Worm (Caenorhabditis elegans) whole organism, L4 larva: Measurements from ENCODE around the gene Y119D3B.12.

ENCODE experiments used
- F26F4.8 ChIP-seq: fragments of 200-800 bp; sonication (Bioruptor generic); conservative IDR thresholded peaks from 2 replicates; pipeline ENCODE4 v1.3.6; 2022; ENCODE audit warnings: missing genetic modification characterization, missing compliant biosample characterization
- F37D6.2 ChIP-seq: sonication (generic microtip); optimal IDR thresholded peaks from 2 replicates; lab custom pipeline; 2016; ENCODE audit warnings: mild to moderate bottlenecking, missing genetic modification characterization, missing compliant biosample characterization
- F44E2.7 ChIP-seq: fragments of 200-800 bp; sonication (Bioruptor generic); IDR thresholded peaks from 2 replicates; pipeline ENCODE4 v2.1.2; 2022; ENCODE audit warnings: missing genetic modification characterization, missing compliant biosample characterization
- T26A8.4 ChIP-seq: fragments of 200-800 bp; sonication (Bioruptor generic); IDR thresholded peaks from 2 replicates; pipeline ENCODE4 v1.3.6; 2022; ENCODE audit warnings: missing genetic modification characterization, missing compliant biosample characterization
- Y48G9A.11 ChIP-seq: fragments of 200-800 bp; sonication (Bioruptor generic); IDR thresholded peaks from 2 replicates; pipeline ENCODE4 v1.3.6; 2022; ENCODE audit warnings: missing genetic modification reagents, missing genetic modification characterization, missing compliant biosample characterization
- aha-1 ChIP-seq: fragments of 150-350 bp; peaks from one replicate; lab custom pipeline; 2014; ENCODE audit warnings: missing biosample characterization, missing genetic modification characterization
- ama-1 ChIP-seq: fragments of 150-350 bp; optimal IDR thresholded peaks from 2 replicates; lab custom pipeline; 2014; ENCODE audit warnings: inconsistent platforms, mixed read lengths
- arid-1 ChIP-seq: fragments of 200-800 bp; sonication (Bioruptor generic); conservative IDR thresholded peaks from 2 replicates; pipeline ENCODE4 v1.3.6; 2022; ENCODE audit warnings: missing genetic modification reagents, missing genetic modification characterization, missing compliant biosample characterization
- ceh-20 ChIP-seq: fragments of 200-800 bp; sonication (Bioruptor generic); IDR thresholded peaks from 2 replicates; pipeline ENCODE4 v1.3.6; 2022; ENCODE audit warnings: missing genetic modification reagents, missing genetic modification characterization, missing compliant biosample characterization
- ceh-32 ChIP-seq: sonication (generic microtip); optimal IDR thresholded peaks from 2 replicates; lab custom pipeline; 2016; ENCODE audit warnings: mild to moderate bottlenecking, missing genetic modification characterization, missing compliant biosample characterization; ENCODE audit not compliant: poor library complexity
- ctbp-1 ChIP-seq: fragments of 200-800 bp; sonication (Bioruptor generic); IDR thresholded peaks from 2 replicates; pipeline ENCODE4 v1.3.6; 2022; ENCODE audit warnings: missing genetic modification reagents, missing genetic modification characterization, missing compliant biosample characterization
- daf-16 ChIP-seq, 3 experiments: sonication (generic microtip); optimal IDR thresholded peaks; 2 replicates each; lab custom pipeline; 2016 to 2017; ENCODE audit warnings: missing genetic modification characterization in 3 of 3, missing genetic modification reagents in 3 of 3, mild to moderate bottlenecking in 2 of 3, missing compliant biosample characterization in 2 of 3, missing biosample characterization in 1 of 3, moderate library complexity in 1 of 3
- daf-19 ChIP-seq: fragments of 200-800 bp; sonication (Bioruptor generic); conservative IDR thresholded peaks from 2 replicates; pipeline ENCODE4 v1.3.6; 2022; ENCODE audit warnings: missing genetic modification characterization, missing compliant biosample characterization
- daf-8 ChIP-seq: fragments of 200-800 bp; sonication (Bioruptor generic); IDR thresholded peaks from 2 replicates; pipeline ENCODE4 v1.3.6; 2022; ENCODE audit warnings: missing genetic modification characterization, missing compliant biosample characterization
- dmd-6 ChIP-seq: fragments of 200-800 bp; sonication (Bioruptor generic); IDR thresholded peaks from 2 replicates; pipeline ENCODE4 v1.3.6; 2022; ENCODE audit warnings: missing genetic modification reagents, missing genetic modification characterization, missing compliant biosample characterization
- dpl-1 ChIP-seq: fragments of 150-350 bp; optimal IDR thresholded peaks from 2 replicates; lab custom pipeline; 2014; ENCODE audit warnings: missing biosample characterization, missing genetic modification reagents, missing genetic modification characterization
- duxl-1 ChIP-seq: sonication (generic microtip); optimal IDR thresholded peaks from 2 replicates; lab custom pipeline; 2016; ENCODE audit warnings: mild to moderate bottlenecking, missing genetic modification characterization, moderate library complexity, missing compliant biosample characterization; ENCODE audit not compliant: poor library complexity
- dve-1 ChIP-seq: sonication (generic microtip); optimal IDR thresholded peaks from 2 replicates; lab custom pipeline; 2017; ENCODE audit warnings: antibody characterized with exemption, mild to moderate bottlenecking, missing genetic modification characterization, missing compliant biosample characterization; ENCODE audit not compliant: insufficient read depth
- egl-27 ChIP-seq: sonication (generic microtip); optimal IDR thresholded peaks from 3 replicates; lab custom pipeline; 2017; ENCODE audit warnings: missing biosample characterization, missing genetic modification reagents, missing genetic modification characterization
- egl-43 ChIP-seq: fragments of 200-800 bp; sonication (Bioruptor generic); IDR thresholded peaks from 2 replicates; pipeline ENCODE4 v1.3.6; 2022; ENCODE audit warnings: missing genetic modification reagents, missing genetic modification characterization, missing compliant biosample characterization
- fkh-10 ChIP-seq: fragments of 150-350 bp; optimal IDR thresholded peaks from 2 replicates; lab custom pipeline; 2014; ENCODE audit warnings: missing biosample characterization, missing genetic modification reagents, missing genetic modification characterization
- hif-1 ChIP-seq, 2 experiments: sonication (generic microtip); optimal IDR thresholded peaks; 2 replicates each; lab custom pipeline; 2016 to 2017; ENCODE audit warnings: missing compliant biosample characterization in 2 of 2, missing genetic modification characterization in 2 of 2, missing genetic modification reagents in 2 of 2, missing genotype in 2 of 2, mild to moderate bottlenecking in 1 of 2
- hlh-11 ChIP-seq: fragments of 200-800 bp; sonication (Bioruptor generic); optimal IDR thresholded peaks from 2 replicates; lab custom pipeline; 2018; ENCODE audit warnings: mild to moderate bottlenecking, missing genetic modification characterization, missing compliant biosample characterization
- hlh-30 ChIP-seq: sonication (generic microtip); optimal IDR thresholded peaks from 2 replicates; lab custom pipeline; 2017; ENCODE audit warnings: antibody characterized with exemption, mild to moderate bottlenecking, missing genetic modification characterization, missing compliant biosample characterization; ENCODE audit not compliant: insufficient read depth
- hmg-1.1 ChIP-seq: fragments of 200-800 bp; sonication (Bioruptor generic); IDR thresholded peaks from 2 replicates; pipeline ENCODE4 v1.3.6; 2022; ENCODE audit warnings: missing genetic modification reagents, missing genetic modification characterization, missing compliant biosample characterization
- jun-1 ChIP-seq: fragments of 150-350 bp; optimal IDR thresholded peaks from 2 replicates; lab custom pipeline; 2014; ENCODE audit warnings: missing biosample characterization, missing genetic modification reagents, missing genetic modification characterization
- lin-13 ChIP-seq: fragments of 150-350 bp; optimal IDR thresholded peaks from 2 replicates; lab custom pipeline; 2014; ENCODE audit warnings: missing biosample characterization, missing genetic modification reagents, missing genetic modification characterization
- lin-15B ChIP-seq: fragments of 150-350 bp; sonication (generic microtip); optimal IDR thresholded peaks from 3 replicates; lab custom pipeline; 2014; ENCODE audit warnings: missing biosample characterization, missing genetic modification characterization
- lin-38 ChIP-seq: fragments of 200-800 bp; sonication (Bioruptor generic); IDR thresholded peaks from 2 replicates; pipeline ENCODE4 v1.3.6; 2022; ENCODE audit warnings: missing genetic modification reagents, missing genetic modification characterization, missing compliant biosample characterization
- lsy-2 ChIP-seq, 2 experiments: fragments of 150-350 bp in 1 of 2; sonication (generic microtip) in 1 of 2; optimal IDR thresholded peaks; 2 replicates each; lab custom pipeline; 2014 to 2017; ENCODE audit warnings: missing biosample characterization in 2 of 2, missing genetic modification characterization in 2 of 2
- mep-1 ChIP-seq: fragments of 150-350 bp; sonication (generic microtip); optimal IDR thresholded peaks from 3 replicates; lab custom pipeline; 2014; ENCODE audit warnings: missing biosample characterization, missing genetic modification characterization
- mes-2 ChIP-seq: sonication (generic microtip); optimal IDR thresholded peaks from 2 replicates; lab custom pipeline; 2016; ENCODE audit warnings: missing genotype, mild to moderate bottlenecking, missing genetic modification characterization, missing compliant biosample characterization; ENCODE audit not compliant: poor library complexity, severe bottlenecking
- nhr-102 ChIP-seq: sonication (generic microtip); optimal IDR thresholded peaks from 2 replicates; lab custom pipeline; 2016; ENCODE audit warnings: mild to moderate bottlenecking, missing genetic modification characterization, moderate library complexity, missing compliant biosample characterization
- nhr-11 ChIP-seq: fragments of 150-350 bp; optimal IDR thresholded peaks from 2 replicates; lab custom pipeline; 2014; ENCODE audit warnings: missing biosample characterization, missing genetic modification characterization
- nhr-28 ChIP-seq: fragments of 150-350 bp; optimal IDR thresholded peaks from 2 replicates; lab custom pipeline; 2014; ENCODE audit warnings: missing biosample characterization, missing genetic modification characterization
- nhr-48 ChIP-seq: sonication (generic microtip); optimal IDR thresholded peaks from 2 replicates; lab custom pipeline; 2016; ENCODE audit warnings: mild to moderate bottlenecking, missing genetic modification characterization, missing compliant biosample characterization
- nhr-6 ChIP-seq: fragments of 150-350 bp; optimal IDR thresholded peaks from 2 replicates; lab custom pipeline; 2014; ENCODE audit warnings: missing biosample characterization, missing genetic modification characterization
- nhr-76 ChIP-seq: fragments of 150-350 bp; optimal IDR thresholded peaks from 2 replicates; lab custom pipeline; 2014; ENCODE audit warnings: missing biosample characterization, missing genetic modification characterization
- nhr-77 ChIP-seq: fragments of 150-350 bp; optimal IDR thresholded peaks from 2 replicates; lab custom pipeline; 2014; ENCODE audit warnings: missing biosample characterization, missing genetic modification characterization
- pha-4 ChIP-seq, 2 experiments: fragments of 150-350 bp in 1 of 2; fragments of 200-800 bp in 1 of 2; sonication (Bioruptor generic) in 1 of 2; IDR thresholded peaks in 1 of 2; optimal IDR thresholded peaks in 1 of 2; 2 replicates each; pipeline versions ENCODE4 v1.3.6 to Lab custom; 2014 to 2022; ENCODE audit warnings: missing genetic modification characterization in 2 of 2, missing genetic modification reagents in 2 of 2, missing biosample characterization in 1 of 2, missing compliant biosample characterization in 1 of 2
- php-3 ChIP-seq: fragments of 200-800 bp; sonication (Bioruptor generic); IDR thresholded peaks from 2 replicates; pipeline ENCODE4 v1.3.6; 2022; ENCODE audit warnings: missing genetic modification reagents, missing genetic modification characterization, missing compliant biosample characterization
- rbr-2 ChIP-seq: sonication (generic microtip); optimal IDR thresholded peaks from 2 replicates; lab custom pipeline; 2016; ENCODE audit warnings: missing genotype, missing genetic modification characterization, missing compliant biosample characterization
- spr-1 ChIP-seq: sonication (generic microtip); optimal IDR thresholded peaks from 2 replicates; lab custom pipeline; 2016; ENCODE audit warnings: mild to moderate bottlenecking, missing genetic modification characterization, missing compliant biosample characterization
- tra-1 ChIP-seq: fragments of 200-800 bp; sonication (Bioruptor generic); IDR thresholded peaks from 2 replicates; pipeline ENCODE4 v1.3.6; 2022; ENCODE audit warnings: missing genetic modification reagents, missing genetic modification characterization, missing compliant biosample characterization
- unc-62 ChIP-seq, 3 experiments: fragments of 150-350 bp in 1 of 3; sonication (generic microtip); optimal IDR thresholded peaks in 2 of 3; peaks in 1 of 3; 1 replicate in 1 of 3; 2 replicates in 2 of 3; lab custom pipeline; 2014 to 2017; ENCODE audit warnings: missing biosample characterization in 3 of 3, missing genetic modification characterization in 3 of 3, missing genetic modification reagents in 3 of 3, missing genotype in 1 of 3
- zfp-3 ChIP-seq: fragments of 200-800 bp; sonication (Bioruptor generic); conservative IDR thresholded peaks from 2 replicates; pipeline ENCODE4 v1.3.6; 2022; ENCODE audit warnings: missing genetic modification reagents, missing genetic modification characterization, missing compliant biosample characterization
- zip-2 ChIP-seq: fragments of 150-350 bp; optimal IDR thresholded peaks from 2 replicates; lab custom pipeline; 2014; ENCODE audit warnings: missing biosample characterization, missing genetic modification characterization

Gene Y119D3B.12

ce11 chrIII:1201958-1202596 is at the start of gene Y119D3B.12, which contains the start of gene mrpl-45:
TSS of gene Y119D3B.12 (plus strand) at chrIII:1202546.
TSS of gene mrpl-45 (minus strand) at chrIII:1202008.
- TF ChIP-seq F37D6.2: peak; percentile 42
- peak; percentile 80 for TF ChIP-seq dve-1 (tag; lab: Kevin White, UChicago)
- peak; percentile 66 for TF ChIP-seq nhr-77 (tag; lab: Kevin White, UChicago)
- peak; percentile 65 for TF ChIP-seq hmg-1.1 (GFP tag; lab: Robert Waterston, UW)
- peak; percentile 36; the same call in 1 of the 2 replicates for TF ChIP-seq pha-4 (GFP tag; IDR thresholded peaks at IDR 0.05; lab: Robert Waterston, UW)
- TF ChIP-seq pha-4 (tag; optimal IDR thresholded peaks at IDR 0.05; lab: Kevin White, UChicago): no peak
- TF ChIP-seq mep-1 (tag; lab: Kevin White, UChicago): peak; percentile 72
- no peak for TF ChIP-seq daf-19 (GFP tag; lab: Robert Waterston, UW)
- peak; percentile 51 for TF ChIP-seq duxl-1
- peak; percentile 29; the same call in 1 of the 2 replicates for TF ChIP-seq ctbp-1 (GFP tag; lab: Robert Waterston, UW)
- peak; percentile 81 for TF ChIP-seq hlh-30
- peak; percentile 66 for TF ChIP-seq arid-1 (GFP tag; lab: Robert Waterston, UW)
- TF ChIP-seq lin-15B (tag; lab: Kevin White, UChicago): peak; percentile 36
- TF ChIP-seq nhr-6 (tag; lab: Kevin White, UChicago): peak; percentile 70
- 0 out of 2 replicates have a peak, but pooled peaks have one; percentile 45 for TF ChIP-seq T26A8.4 (GFP tag; lab: Robert Waterston, UW)
- peak; percentile 16 for TF ChIP-seq jun-1 (tag; lab: Kevin White, UChicago)
- TF ChIP-seq unc-62 (GFP tag; optimal IDR thresholded peaks at IDR 0.05 in 1 of 2; lab: Kevin White, UChicago): peak in 1 of 2 experiments; percentile 86
- TF ChIP-seq unc-62 (tag; optimal IDR thresholded peaks at IDR 0.05; lab: Kevin White, UChicago): no peak
- no peak for TF ChIP-seq zfp-3 (GFP tag; lab: Robert Waterston, UW)
- TF ChIP-seq aha-1 (tag; lab: Kevin White, UChicago): peak; percentile 38
- no peak for TF ChIP-seq egl-27
- no peak for TF ChIP-seq Y48G9A.11 (GFP tag; lab: Robert Waterston, UW)
- TF ChIP-seq hlh-11: peak; percentile 54
- peak; percentile 2 for TF ChIP-seq ama-1
- TF ChIP-seq lin-13 (GFP tag; lab: Kevin White, UChicago): peak; percentile 58
- no peak for TF ChIP-seq daf-16 (GFP tag; optimal IDR thresholded peaks at IDR 0.05; lab: Kevin White, UChicago)
- TF ChIP-seq daf-16 (tag; optimal IDR thresholded peaks at IDR 0.05; lab: Kevin White, UChicago): peak; percentile 25
- peak; percentile 18 for TF ChIP-seq fkh-10 (GFP tag; lab: Kevin White, UChicago)
- TF ChIP-seq dpl-1 (GFP tag; lab: Kevin White, UChicago): peak; percentile 81
- TF ChIP-seq hif-1 (tag; optimal IDR thresholded peaks at IDR 0.05; lab: Kevin White, UChicago): peak in 1 of 2 experiments; percentile 55
- no peak for TF ChIP-seq F26F4.8 (GFP tag; lab: Robert Waterston, UW)
- 0 out of 2 replicates have a peak, but pooled peaks have one; percentile 38 for TF ChIP-seq php-3 (GFP tag; lab: Robert Waterston, UW)
- TF ChIP-seq lsy-2 (tag; optimal IDR thresholded peaks at IDR 0.05; lab: Kevin White, UChicago): peak in 1 of 2 experiments; percentile 88
- peak; percentile 88 for TF ChIP-seq mes-2 (tag; lab: Kevin White, UChicago)
- no peak for TF ChIP-seq F44E2.7 (GFP tag; lab: Robert Waterston, UW)
- no peak for TF ChIP-seq egl-43
- TF ChIP-seq nhr-48: no peak
- peak; percentile 99 for TF ChIP-seq lin-38 (GFP tag; lab: Robert Waterston, UW)
- no peak for TF ChIP-seq daf-8 (GFP tag; lab: Robert Waterston, UW)
- peak; percentile 44; the same call in 1 of the 2 replicates for TF ChIP-seq tra-1 (GFP tag; lab: Robert Waterston, UW)
- TF ChIP-seq ceh-32: no peak
- TF ChIP-seq spr-1 (tag; lab: Kevin White, UChicago): peak; percentile 9
- TF ChIP-seq zip-2 (tag; lab: Kevin White, UChicago): peak; percentile 1
- 0 out of 2 replicates have a peak, but pooled peaks have one; percentile 33 for TF ChIP-seq dmd-6
- TF ChIP-seq nhr-28: peak; percentile 41
- TF ChIP-seq nhr-11 (tag; lab: Kevin White, UChicago): peak; percentile 22
- TF ChIP-seq ceh-20 (GFP tag; lab: Robert Waterston, UW): 0 out of 2 replicates have a peak, but pooled peaks have one; percentile 18
- peak; percentile 54 for TF ChIP-seq nhr-102 (tag; lab: Kevin White, UChicago)
- no peak for TF ChIP-seq nhr-76 (tag; lab: Kevin White, UChicago)
- TF ChIP-seq rbr-2: peak; percentile 66
